4 worm cellular contexts compared by ENCODE assay signal in the genomic region with DNA sequence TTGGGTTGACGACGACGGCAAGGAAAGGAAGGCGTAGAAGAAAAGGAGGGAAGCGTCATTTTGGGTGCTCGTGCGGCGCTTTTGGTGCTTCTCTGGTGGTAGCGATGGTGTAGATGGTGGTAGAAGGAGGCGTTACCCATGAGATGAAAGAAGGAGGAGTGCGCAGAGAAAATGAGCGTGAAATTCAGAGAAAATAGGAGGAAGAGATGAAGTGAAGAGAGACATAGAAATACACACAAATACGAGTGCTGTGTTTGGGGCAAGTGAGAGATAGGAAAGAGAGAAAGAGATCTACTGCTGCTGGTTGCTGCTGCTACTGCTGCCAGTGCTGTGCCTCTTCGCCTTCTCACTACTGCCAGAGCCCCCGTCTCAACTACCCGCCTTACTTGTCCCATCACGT.
TF ChIP-seq lines count a peak whose summit lies in the region.

No protein-coding gene starts in this region.

TF ChIP-seq in whole organism, L2 larva, 48 proteins besides CTCF, POLR2A, EP300 and RAD21:
- TF ChIP-seq fos-1 (tag; optimal IDR thresholded peaks at IDR 0.05; lab: Kevin White, UChicago) = no peak
- TF ChIP-seq C34F6.9 (tag; optimal IDR thresholded peaks at IDR 0.05; lab: Kevin White, UChicago) = peak; percentile 33
- no peak for TF ChIP-seq ceh-16 (tag; optimal IDR thresholded peaks at IDR 0.05; lab: Kevin White, UChicago)
- peak; percentile 40 for TF ChIP-seq sma-9 (GFP tag; optimal IDR thresholded peaks at IDR 0.05; lab: Kevin White, UChicago)
- no peak for TF ChIP-seq sma-9 (tag; optimal IDR thresholded peaks at IDR 0.05; lab: Kevin White, UChicago)
- TF ChIP-seq zag-1 (tag; optimal IDR thresholded peaks at IDR 0.05; lab: Kevin White, UChicago) = peak; percentile 38
- no peak for TF ChIP-seq ama-1 (optimal IDR thresholded peaks at IDR 0.05; lab: Kevin White, UChicago)
- no peak for TF ChIP-seq nhr-6 (tag; optimal IDR thresholded peaks at IDR 0.05; lab: Kevin White, UChicago)
- TF ChIP-seq F13H6.1 (tag; optimal IDR thresholded peaks at IDR 0.05; lab: Kevin White, UChicago) = peak; percentile 51
- TF ChIP-seq lin-13 (GFP tag; optimal IDR thresholded peaks at IDR 0.05; lab: Kevin White, UChicago) = peak; percentile 12
- peak; percentile 22 for TF ChIP-seq nhr-25 (tag; optimal IDR thresholded peaks at IDR 0.05; lab: Kevin White, UChicago)
- no peak for TF ChIP-seq nhr-23 (tag; optimal IDR thresholded peaks at IDR 0.05; lab: Kevin White, UChicago)
- peak; percentile 76 for TF ChIP-seq unc-55 (GFP tag; optimal IDR thresholded peaks at IDR 0.05; lab: Kevin White, UChicago)
- peak; percentile 77 for TF ChIP-seq nhr-129 (tag; optimal IDR thresholded peaks at IDR 0.05; lab: Kevin White, UChicago)
- TF ChIP-seq nhr-77 (tag; optimal IDR thresholded peaks at IDR 0.05; lab: Kevin White, UChicago) = no peak
- peak; percentile 3 for TF ChIP-seq snpc-4 (tag; optimal IDR thresholded peaks at IDR 0.05; lab: Kevin White, UChicago)
- peak in 1 of 2 experiments; percentile 48 for TF ChIP-seq lsy-2 (tag; optimal IDR thresholded peaks at IDR 0.05; lab: Kevin White, UChicago)
- TF ChIP-seq Y55F3AM.14 (GFP tag; optimal IDR thresholded peaks at IDR 0.05; lab: Kevin White, UChicago) = peak; percentile 26
- TF ChIP-seq sem-4 (tag; optimal IDR thresholded peaks at IDR 0.05; lab: Kevin White, UChicago) = peak; percentile 69
- no peak for TF ChIP-seq unc-39 (tag; optimal IDR thresholded peaks at IDR 0.05; lab: Kevin White, UChicago)
- no peak for TF ChIP-seq ZK546.5 (tag; optimal IDR thresholded peaks at IDR 0.05; lab: Kevin White, UChicago)

TF ChIP-seq in whole organism, L4 larva, 104 proteins besides CTCF, POLR2A, EP300 and RAD21 (continues in another document):
- TF ChIP-seq sdz-12 (GFP tag; optimal IDR thresholded peaks at IDR 0.05; lab: Kevin White, UChicago) (no peak), fos-1 (tag; optimal IDR thresholded peaks at IDR 0.05; lab: Kevin White, UChicago) (no peak), lsy-2 (tag; optimal IDR thresholded peaks at IDR 0.05; lab: Kevin White, UChicago) (peak in 1 of 2 experiments; percentile 29), nhr-10 (tag; optimal IDR thresholded peaks at IDR 0.05; lab: Kevin White, UChicago) (no peak), attf-4 (tag; optimal IDR thresholded peaks at IDR 0.05; lab: Kevin White, UChicago) (no peak), zfp-3 (GFP tag; conservative IDR thresholded peaks at IDR 0.05; lab: Robert Waterston, UW) (no peak), lim-7 (GFP tag; IDR thresholded peaks at IDR 0.05; lab: Robert Waterston, UW) (no peak), gei-8 (GFP tag; optimal IDR thresholded peaks at IDR 0.05; lab: Kevin White, UChicago) (no peak), unc-62 (GFP tag; optimal IDR thresholded peaks at IDR 0.05 in 1 of 2; lab: Kevin White, UChicago) (peak in 1 of 2 experiments; percentile 99), unc-62 (tag; optimal IDR thresholded peaks at IDR 0.05; lab: Kevin White, UChicago) (no peak), zfp-2 (tag; optimal IDR thresholded peaks at IDR 0.05; lab: Kevin White, UChicago) (no peak), ztf-11 (tag; optimal IDR thresholded peaks at IDR 0.05; lab: Kevin White, UChicago) (no peak), aly-2 (tag; optimal IDR thresholded peaks at IDR 0.05; lab: Kevin White, UChicago) (no peak), nhr-111 (GFP tag; optimal IDR thresholded peaks at IDR 0.05; lab: Kevin White, UChicago) (no peak), duxl-1 (tag; optimal IDR thresholded peaks at IDR 0.05; lab: Kevin White, UChicago; ENCODE audit: poor library complexity) (no peak), tra-1 (GFP tag; IDR thresholded peaks at IDR 0.05; lab: Robert Waterston, UW) (no peak), pha-4 (GFP tag; IDR thresholded peaks at IDR 0.05; lab: Robert Waterston, UW) (peak; percentile 30; the same call in 1 of the 2 replicates), pha-4 (tag; optimal IDR thresholded peaks at IDR 0.05; lab: Kevin White, UChicago) (no peak), egl-43 (GFP tag; IDR thresholded peaks at IDR 0.05; lab: Robert Waterston, UW) (peak; percentile 58; the same call in 1 of the 2 replicates), lin-13 (GFP tag; optimal IDR thresholded peaks at IDR 0.05; lab: Kevin White, UChicago) (no peak), D1046.2 (GFP tag; IDR thresholded peaks at IDR 0.05; lab: Robert Waterston, UW) (no peak), madf-9 (GFP tag; conservative IDR thresholded peaks at IDR 0.05; lab: Robert Waterston, UW) (no peak), php-3 (GFP tag; IDR thresholded peaks at IDR 0.05; lab: Robert Waterston, UW) (no peak), T26A8.4 (GFP tag; IDR thresholded peaks at IDR 0.05; lab: Robert Waterston, UW) (no peak)

TF ChIP-seq in whole organism, late embryonic, 69 proteins besides CTCF, POLR2A, EP300 and RAD21 (continues in another document):
- TF ChIP-seq sox-2 (GFP tag; IDR thresholded peaks at IDR 0.05; lab: Robert Waterston, UW) (no peak), ceh-14 (tag; optimal IDR thresholded peaks at IDR 0.05; lab: Kevin White, UChicago) (peak; percentile 54), npax-4 (tag; optimal IDR thresholded peaks at IDR 0.05; lab: Kevin White, UChicago) (no peak), nhr-232 (tag; optimal IDR thresholded peaks at IDR 0.05; lab: Kevin White, UChicago) (peak; percentile 36), F13H6.1 (tag; optimal IDR thresholded peaks at IDR 0.05; lab: Kevin White, UChicago) (no peak), sox-4 (tag; optimal IDR thresholded peaks at IDR 0.05; lab: Kevin White, UChicago) (no peak), ref-2 (tag; optimal IDR thresholded peaks at IDR 0.05; lab: Kevin White, UChicago) (peak; percentile 57), ttx-3 (tag; optimal IDR thresholded peaks at IDR 0.05; lab: Kevin White, UChicago) (no peak), ceh-19 (GFP tag; optimal IDR thresholded peaks at IDR 0.05; lab: Kevin White, UChicago) (no peak), rnt-1 (tag; optimal IDR thresholded peaks at IDR 0.05; lab: Kevin White, UChicago) (peak; percentile 13), K02D7.2 (tag; optimal IDR thresholded peaks at IDR 0.05; lab: Kevin White, UChicago) (no peak), hlh-30 (tag; optimal IDR thresholded peaks at IDR 0.05; lab: Kevin White, UChicago; ENCODE audit: insufficient read depth) (no peak), eyg-1 (tag; optimal IDR thresholded peaks at IDR 0.05; lab: Kevin White, UChicago) (no peak), sdc-2 (tag; optimal IDR thresholded peaks at IDR 0.05; lab: Kevin White, UChicago) (peak; percentile 52), odd-2 (tag; optimal IDR thresholded peaks at IDR 0.05; lab: Kevin White, UChicago) (no peak), ceh-31 (tag; optimal IDR thresholded peaks at IDR 0.05; lab: Kevin White, UChicago) (peak; percentile 76), ceh-18 (tag; optimal IDR thresholded peaks at IDR 0.05; lab: Kevin White, UChicago) (peak; percentile 71), ceh-24 (tag; optimal IDR thresholded peaks at IDR 0.05; lab: Kevin White, UChicago) (no peak), unc-42 (tag; optimal IDR thresholded peaks at IDR 0.05; lab: Kevin White, UChicago) (peak; percentile 48), ahr-1 (tag; optimal IDR thresholded peaks at IDR 0.05; lab: Kevin White, UChicago) (no peak), lin-11 (tag; optimal IDR thresholded peaks at IDR 0.05; lab: Kevin White, UChicago) (no peak), C08G9.2 (tag; optimal IDR thresholded peaks at IDR 0.05; lab: Kevin White, UChicago) (peak; percentile 30), elt-2 (tag; optimal IDR thresholded peaks at IDR 0.05; lab: Kevin White, UChicago) (peak; percentile 1), gmeb-2 (tag; optimal IDR thresholded peaks at IDR 0.05; lab: Kevin White, UChicago) (no peak)

TF ChIP-seq in whole organism, mixed stage, embryonic, 35 proteins besides CTCF, POLR2A, EP300 and RAD21:
- TF ChIP-seq tbx-8 (GFP tag; optimal IDR thresholded peaks at IDR 0.05; lab: Kevin White, UChicago) (no peak), pha-4 (tag; optimal IDR thresholded peaks at IDR 0.05; lab: Kevin White, UChicago) (peak; percentile 19), nhr-2 (tag; optimal IDR thresholded peaks at IDR 0.05; lab: Kevin White, UChicago) (no peak), mep-1 (tag; optimal IDR thresholded peaks at IDR 0.05; lab: Kevin White, UChicago) (peak; percentile 30), ztf-11 (tag; optimal IDR thresholded peaks at IDR 0.05; lab: Kevin White, UChicago) (peak; percentile 34), unc-62 (GFP tag; optimal IDR thresholded peaks at IDR 0.05; lab: Kevin White, UChicago) (peak; percentile 8), ces-1 (GFP tag; optimal IDR thresholded peaks at IDR 0.05; lab: Kevin White, UChicago) (peak; percentile 48), mls-2 (tag; optimal IDR thresholded peaks at IDR 0.05; lab: Kevin White, UChicago) (peak; percentile 58), drap-1 (GFP tag; optimal IDR thresholded peaks at IDR 0.05; lab: Kevin White, UChicago) (peak; percentile 15), sptf-1 (tag; optimal IDR thresholded peaks at IDR 0.05; lab: Kevin White, UChicago) (peak; percentile 71), M03D4.4 (tag; optimal IDR thresholded peaks at IDR 0.05; lab: Kevin White, UChicago) (peak; percentile 36), cnd-1 (tag; optimal IDR thresholded peaks at IDR 0.05; lab: Kevin White, UChicago) (no peak), snpc-4 (tag; optimal IDR thresholded peaks at IDR 0.05; lab: Kevin White, UChicago) (no peak), ham-2 (GFP tag; optimal IDR thresholded peaks at IDR 0.05; lab: Kevin White, UChicago) (peak; percentile 29), lsy-2 (tag; optimal IDR thresholded peaks at IDR 0.05; lab: Kevin White, UChicago) (peak; percentile 24), unc-120 (tag; optimal IDR thresholded peaks at IDR 0.05; lab: Kevin White, UChicago; ENCODE audit: poor library complexity, severe bottlenecking) (peak; percentile 77)
